Fruit fly (Drosophila melanogaster): ENCODE measurements around the gene CG14731.
"Not testable (repeated sequence)": the region's sequence is repeated elsewhere in the genome, so short reads cannot be mapped to it uniquely, and the experiment has no call there.

The CG14731 gene

DNA sequence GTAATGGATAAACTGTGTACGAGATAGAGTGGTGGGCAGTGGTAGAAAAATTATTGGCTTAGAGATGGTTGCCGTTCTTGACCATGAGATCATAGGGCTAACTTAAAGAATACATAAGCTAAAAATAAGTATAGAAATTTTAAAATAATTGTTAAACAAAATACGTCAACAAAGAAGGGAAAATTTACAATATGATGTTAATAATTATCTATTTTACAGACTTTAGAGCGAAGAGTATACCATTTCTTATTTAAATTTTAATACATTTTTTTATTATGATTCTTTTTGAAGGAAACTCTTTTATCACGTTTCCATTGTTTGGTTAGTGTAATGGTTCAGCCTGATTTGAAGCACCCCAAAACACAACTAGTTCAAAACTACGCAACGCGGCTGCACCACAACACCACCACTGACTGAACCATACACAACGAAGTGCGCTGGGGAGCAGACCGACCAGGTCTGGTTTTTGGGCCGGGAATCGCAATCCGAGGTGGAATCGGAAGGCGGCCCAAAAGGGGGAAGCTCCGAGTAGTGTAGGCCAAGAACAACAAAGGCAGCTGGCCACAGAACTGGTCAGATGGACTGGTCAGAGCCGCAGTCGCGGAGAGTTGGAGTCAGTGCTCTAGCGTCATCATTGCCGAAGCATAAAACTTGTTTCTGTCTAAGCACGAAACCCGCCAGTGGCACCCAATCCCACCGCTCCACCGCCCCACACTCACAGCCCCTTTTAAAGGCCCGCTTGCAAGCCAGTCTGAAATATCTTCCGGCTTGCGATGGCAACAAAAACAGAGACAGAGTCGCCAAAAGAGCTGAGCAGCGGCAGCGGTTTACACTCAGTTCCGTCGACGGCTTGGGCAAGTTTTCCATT lies 14.6 kb downstream of the CG14731 start:
- TF ChIP-seq Myc (optimal IDR thresholded peaks at IDR 0.05) (no peak), h (optimal IDR thresholded peaks at IDR 0.05) (no peak), insv (optimal IDR thresholded peaks at IDR 0.05) (no peak), psq (optimal IDR thresholded peaks at IDR 0.05) (no peak), ttk (optimal IDR thresholded peaks at IDR 0.05) (no peak), Sin3A (optimal IDR thresholded peaks at IDR 0.05) (no peak)

DNA sequence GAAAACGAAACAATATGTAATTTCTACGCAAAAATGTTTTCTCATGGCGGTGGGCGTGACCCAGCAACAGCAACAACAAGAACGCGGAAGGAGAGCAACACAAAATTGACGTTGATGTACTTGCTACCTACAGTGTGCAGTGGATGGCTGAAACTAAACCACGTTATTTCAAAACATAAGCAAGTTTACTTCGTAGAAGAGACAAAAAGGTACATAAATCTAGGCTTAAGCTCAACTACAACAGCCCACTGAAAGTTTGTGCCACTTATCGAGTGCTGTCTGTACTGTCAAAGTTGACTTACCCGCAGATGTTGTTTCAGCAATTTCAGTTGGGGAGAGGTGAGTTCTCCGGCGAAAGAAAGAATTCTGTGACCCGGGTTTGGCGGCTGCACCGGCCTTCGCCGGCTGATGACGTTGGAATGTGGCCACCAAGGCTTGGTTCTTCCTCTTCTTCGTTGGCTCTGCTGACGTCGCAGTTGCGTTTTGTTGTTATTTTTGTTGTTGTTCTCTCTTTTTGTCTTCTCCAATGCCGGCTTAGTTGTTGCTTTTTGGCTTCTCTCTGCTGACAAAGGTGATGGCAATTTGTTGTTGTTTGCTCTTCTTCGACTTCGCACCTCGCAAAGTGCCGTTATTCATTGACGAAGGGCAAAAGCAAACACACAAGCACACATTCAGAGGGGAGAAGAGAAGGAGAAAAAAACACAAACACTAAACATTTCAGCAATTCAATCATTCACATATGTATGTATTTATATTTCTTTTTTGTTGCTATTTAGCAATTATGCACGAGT lies 16.2 kb downstream of the CG14731 start:
- no peak for TF ChIP-seq Sin3A (optimal IDR thresholded peaks at IDR 0.05)
- no peak for TF ChIP-seq insv (optimal IDR thresholded peaks at IDR 0.05)
- no peak for TF ChIP-seq psq (optimal IDR thresholded peaks at IDR 0.05)
- TF ChIP-seq h (optimal IDR thresholded peaks at IDR 0.05) = no peak
- no peak for TF ChIP-seq ttk (optimal IDR thresholded peaks at IDR 0.05)
- TF ChIP-seq Myc (optimal IDR thresholded peaks at IDR 0.05) = no peak

DNA sequence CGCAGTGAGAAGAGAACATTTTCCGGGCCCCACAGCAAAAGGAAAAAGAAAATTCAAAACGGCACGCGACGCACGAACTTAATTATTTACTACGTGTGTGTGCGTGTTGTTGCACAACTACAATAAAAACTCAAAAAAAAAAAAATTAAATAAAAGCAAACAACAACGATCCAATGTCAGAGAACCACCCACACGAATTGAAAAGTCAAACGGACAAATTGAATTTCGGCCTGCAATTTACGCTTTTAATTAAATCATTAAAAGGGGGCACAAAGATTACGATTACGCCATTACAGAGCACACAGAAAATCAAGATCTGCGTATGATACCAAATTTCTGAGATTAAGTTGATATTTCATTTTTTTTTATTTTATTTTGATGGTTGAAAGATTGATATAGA lies 16.9 kb downstream of the CG14731 start:
- no peak for TF ChIP-seq ttk (optimal IDR thresholded peaks at IDR 0.05)
- TF ChIP-seq insv (optimal IDR thresholded peaks at IDR 0.05) = no peak
- TF ChIP-seq Sin3A (optimal IDR thresholded peaks at IDR 0.05) = no peak
- no peak for TF ChIP-seq Myc (optimal IDR thresholded peaks at IDR 0.05)
- no peak for TF ChIP-seq h (optimal IDR thresholded peaks at IDR 0.05)
- TF ChIP-seq psq (optimal IDR thresholded peaks at IDR 0.05) = no peak

dm6 chr3R:11948903-11949358 lies 17.9 kb downstream of the CG14731 start, which contains the start of gene Cad87A:
Gene Cad87A, minus strand, starts transcription at chr3R:11949129.
- no peak for TF ChIP-seq Sin3A (optimal IDR thresholded peaks at IDR 0.05)
- no peak for TF ChIP-seq psq (optimal IDR thresholded peaks at IDR 0.05)
- TF ChIP-seq insv (optimal IDR thresholded peaks at IDR 0.05) = no peak
- no peak for TF ChIP-seq ttk (optimal IDR thresholded peaks at IDR 0.05)
- no peak for TF ChIP-seq Myc (optimal IDR thresholded peaks at IDR 0.05)
- TF ChIP-seq h (optimal IDR thresholded peaks at IDR 0.05) = no peak

DNA sequence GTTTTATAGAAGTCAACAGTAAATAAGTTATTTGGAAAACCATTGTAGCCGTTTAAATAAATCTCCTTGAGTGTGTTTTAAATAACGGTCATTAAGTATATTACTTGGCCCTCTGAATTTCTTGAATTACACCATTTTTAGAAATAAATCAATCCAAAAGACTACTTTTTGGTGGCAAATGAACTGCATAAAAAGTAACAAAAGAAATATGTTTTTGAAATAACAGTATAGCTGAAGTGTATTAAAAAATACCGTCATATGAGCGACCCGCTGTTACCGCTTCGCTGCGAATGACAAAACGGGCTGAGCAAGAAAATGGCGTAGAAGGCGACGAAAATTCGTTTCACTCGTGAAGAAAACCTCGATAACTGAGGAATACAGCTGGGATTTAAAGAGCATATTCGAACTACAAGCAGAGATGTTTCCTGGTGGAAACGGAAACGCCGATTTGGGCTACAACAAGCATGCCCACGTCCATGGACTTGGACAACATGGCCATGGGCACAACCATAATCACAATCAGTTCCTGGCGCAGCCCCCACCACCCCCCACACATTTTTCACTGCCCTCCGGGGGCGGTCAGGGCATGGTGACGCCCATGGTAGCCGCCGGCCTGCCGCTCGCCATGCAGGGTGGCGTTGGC lies 18.4 kb downstream of the CG14731 start, which contains the start of gene CG31211:
Gene CG31211, plus strand, starts transcription at position 294 of the 643 bp plus-strand sequence.
- TF ChIP-seq ttk (optimal IDR thresholded peaks at IDR 0.05) (no peak), h (optimal IDR thresholded peaks at IDR 0.05) (no peak), insv (optimal IDR thresholded peaks at IDR 0.05) (no peak), Sin3A (optimal IDR thresholded peaks at IDR 0.05) (no peak), Myc (optimal IDR thresholded peaks at IDR 0.05) (no peak)

- not testable (repeated sequence) for TF ChIP-seq Sin3A, psq, insv (optimal IDR thresholded peaks at IDR 0.05)
Observed at dm6 chr3R:11956444-11956843, 25.4 kb downstream of the CG14731 start, which contains the start of gene Hsp70Aa. Gene Hsp70Aa, minus strand, starts transcription at chr3R:11956544.

- no peak for TF ChIP-seq Sin3A (optimal IDR thresholded peaks at IDR 0.05)
- TF ChIP-seq Myc (optimal IDR thresholded peaks at IDR 0.05) = no peak
- no peak for TF ChIP-seq ttk (optimal IDR thresholded peaks at IDR 0.05)
- no peak for TF ChIP-seq psq (optimal IDR thresholded peaks at IDR 0.05)
- no peak for TF ChIP-seq insv (optimal IDR thresholded peaks at IDR 0.05)
- no peak for TF ChIP-seq h (optimal IDR thresholded peaks at IDR 0.05)
Observed at dm6 chr3R:11957388-11957787, 26.3 kb downstream of the CG14731 start.

DNA sequence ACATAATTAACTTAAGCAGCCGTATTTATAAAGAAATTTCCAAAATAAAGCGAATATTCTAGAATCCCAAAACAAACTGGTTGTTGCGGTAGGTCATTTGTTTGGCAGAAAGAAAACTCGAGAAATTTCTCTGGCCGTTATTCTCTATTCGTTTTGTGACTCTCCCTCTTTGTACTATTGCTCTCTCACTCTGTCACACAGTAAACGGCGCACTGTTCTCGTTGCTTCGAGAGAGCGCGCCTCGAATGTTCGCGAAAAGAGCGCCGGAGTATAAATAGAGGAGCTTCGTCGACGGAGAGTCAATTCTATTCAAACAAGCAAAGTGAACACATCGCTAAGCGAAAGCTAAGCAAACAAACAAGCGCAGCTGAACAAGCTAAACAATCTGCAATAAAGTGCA lies 27.2 kb downstream of the CG14731 start, which contains the start of gene Hsp70Ab:
Gene Hsp70Ab, plus strand, starts transcription at position 301 of the 400 bp plus-strand sequence.
- TF ChIP-seq psq, Myc, insv (optimal IDR thresholded peaks at IDR 0.05): not testable (repeated sequence)

- TF ChIP-seq Myc (optimal IDR thresholded peaks at IDR 0.05) (no peak), Sin3A (optimal IDR thresholded peaks at IDR 0.05) (peak; percentile 94)
Observed at dm6 chr3R:11962739-11963214, 31.7 kb downstream of the CG14731 start, which contains the start of the genes CG3281 and aurA. Gene CG3281, minus strand, starts transcription at chr3R:11962805. Gene aurA, plus strand, starts transcription at chr3R:11963124.

dm6 chr3R:11964000-11964399 lies 32.9 kb downstream of the CG14731 start:
- no peak for TF ChIP-seq Sin3A (optimal IDR thresholded peaks at IDR 0.05)
- TF ChIP-seq insv (optimal IDR thresholded peaks at IDR 0.05) = no peak
- no peak for TF ChIP-seq h (optimal IDR thresholded peaks at IDR 0.05)
- TF ChIP-seq psq (optimal IDR thresholded peaks at IDR 0.05) = no peak
- TF ChIP-seq ttk (optimal IDR thresholded peaks at IDR 0.05) = no peak
- no peak for TF ChIP-seq Myc (optimal IDR thresholded peaks at IDR 0.05)

DNA sequence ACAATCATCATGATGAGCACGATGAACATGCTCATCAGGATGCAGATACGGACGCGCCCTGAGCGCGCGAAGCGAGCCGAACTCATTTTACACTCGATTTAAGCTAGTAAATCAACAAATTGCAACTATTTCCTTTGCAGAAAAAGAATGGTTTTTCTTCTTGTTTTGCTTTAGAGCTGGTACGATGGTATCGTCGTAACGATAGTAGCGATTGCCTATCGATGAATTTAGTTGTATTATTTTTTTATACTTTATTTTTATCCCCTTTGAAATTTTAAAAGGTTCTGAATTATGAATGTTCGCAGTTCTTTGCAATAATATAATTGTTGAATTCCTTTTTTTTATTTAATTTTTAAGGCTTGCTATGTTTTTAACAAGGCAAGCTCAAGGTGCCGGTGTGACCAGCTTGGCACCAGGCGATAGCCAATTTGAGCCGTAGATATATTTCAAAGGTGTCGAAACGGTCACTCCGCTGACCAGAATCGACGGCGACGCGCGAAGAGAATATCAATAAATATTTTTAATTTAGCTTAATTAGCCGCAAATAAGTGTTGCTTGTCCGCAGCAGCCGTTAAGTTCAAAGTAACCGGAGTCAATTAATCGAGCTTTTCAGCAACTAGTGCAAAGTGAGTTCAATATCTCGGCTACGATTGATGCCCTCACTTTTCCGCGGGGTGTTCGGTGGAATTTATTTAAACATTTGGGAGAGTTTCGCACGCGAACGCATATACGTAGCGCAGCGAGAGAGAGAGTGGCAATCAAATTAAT lies 36.4 kb downstream of the CG14731 start, which contains the start of the genes CG12213 and GC1:
Gene CG12213, minus strand, starts transcription at position 430 of the 768 bp plus-strand sequence.
Gene GC1, plus strand, starts transcription at position 447 of the 768 bp plus-strand sequence.
- TF ChIP-seq h (optimal IDR thresholded peaks at IDR 0.05) (no peak), insv (optimal IDR thresholded peaks at IDR 0.05) (no peak), Myc (optimal IDR thresholded peaks at IDR 0.05) (no peak), psq (optimal IDR thresholded peaks at IDR 0.05) (no peak), Sin3A (optimal IDR thresholded peaks at IDR 0.05) (no peak), ttk (optimal IDR thresholded peaks at IDR 0.05) (no peak)
